Fruit fly (Drosophila melanogaster) whole organism, embryonic: ENCODE measurements around the gene Vps2.
A peak's percentile ranks its signal among the peaks of the same experiment; 100 is the strongest.

ENCODE experiments used
- Abd-B ChIP-seq: fragments of 200-800 bp; sonication (Bioruptor generic); optimal IDR thresholded peaks from 2 replicates; lab custom pipeline; 2018; ENCODE audit warnings: missing biosample characterization, mild to moderate bottlenecking, missing genetic modification characterization, moderate library complexity
- Awh ChIP-seq: fragments of 200-800 bp; sonication (Bioruptor generic); IDR thresholded peaks from 2 replicates; pipeline ENCODE4, ENCODE4 v1.3.6; 2022; ENCODE audit warnings: missing biosample characterization, missing genetic modification characterization
- Bdp1 ChIP-seq: fragments of 200-800 bp; sonication (Bioruptor generic); optimal IDR thresholded peaks from 3 replicates; lab custom pipeline; 2016; ENCODE audit warnings: missing biosample characterization, missing genetic modification characterization
- CG10267 ChIP-seq: fragments of 200-800 bp; sonication (Bioruptor generic); optimal IDR thresholded peaks from 2 replicates; lab custom pipeline; 2018; ENCODE audit warnings: missing biosample characterization, mild to moderate bottlenecking, missing genetic modification characterization, moderate library complexity
- CG11723 ChIP-seq: fragments of 200-800 bp; sonication (Bioruptor generic); optimal IDR thresholded peaks from 2 replicates; lab custom pipeline; 2017; ENCODE audit warnings: missing biosample characterization, mild to moderate bottlenecking, missing genetic modification characterization
- CG12219 ChIP-seq: fragments of 200-800 bp; sonication (Bioruptor generic); optimal IDR thresholded peaks from 3 replicates; lab custom pipeline; 2018; ENCODE audit warnings: missing biosample characterization, mild to moderate bottlenecking, missing genetic modification characterization
- CG12942 ChIP-seq: fragments of 200-800 bp; sonication (Bioruptor generic); optimal IDR thresholded peaks from 3 replicates; lab custom pipeline; 2016; ENCODE audit warnings: missing biosample characterization, missing genetic modification characterization
- CG14965 ChIP-seq: fragments of 200-800 bp; sonication (Bioruptor generic); optimal IDR thresholded peaks from 2 replicates; lab custom pipeline; 2016; ENCODE audit warnings: missing biosample characterization, missing genetic modification characterization, borderline replicate concordance
- CG1529 ChIP-seq: fragments of 200-800 bp; sonication (Bioruptor generic); optimal IDR thresholded peaks from 3 replicates; lab custom pipeline; 2018; ENCODE audit warnings: missing biosample characterization, missing genetic modification characterization
- CG16815 ChIP-seq: fragments of 200-800 bp; sonication (Bioruptor generic); optimal IDR thresholded peaks from 3 replicates; lab custom pipeline; 2017; ENCODE audit warnings: missing biosample characterization, mild to moderate bottlenecking, missing genetic modification characterization
- CG17328 ChIP-seq: fragments of 200-800 bp; sonication (Bioruptor generic); IDR thresholded peaks from 2 replicates; pipeline ENCODE4 v1.3.6; 2022; ENCODE audit warnings: missing biosample characterization, missing genetic modification characterization
- CG32767 ChIP-seq: fragments of 200-800 bp; sonication (Bioruptor generic); IDR thresholded peaks from 2 replicates; pipeline ENCODE4 v1.3.6; 2022; ENCODE audit warnings: missing biosample characterization, missing genetic modification characterization
- CG6175 ChIP-seq: fragments of 200-800 bp; sonication (Bioruptor generic); IDR thresholded peaks from 3 replicates; pipeline ENCODE4 v1.3.6; 2022; ENCODE audit warnings: missing biosample characterization, missing genetic modification characterization
- CG6765 ChIP-seq: fragments of 200-800 bp; sonication (Bioruptor generic); optimal IDR thresholded peaks from 3 replicates; lab custom pipeline; 2017; ENCODE audit warnings: missing biosample characterization, mild to moderate bottlenecking, missing genetic modification characterization
- CG6813 ChIP-seq: fragments of 200-800 bp; sonication (Bioruptor generic); optimal IDR thresholded peaks from 2 replicates; lab custom pipeline; 2017; ENCODE audit warnings: missing biosample characterization, missing genetic modification characterization, mild to moderate bottlenecking, moderate library complexity, missing genetic modification reagents
- CG7271 ChIP-seq: fragments of 200-800 bp; sonication (Bioruptor generic); optimal IDR thresholded peaks from 2 replicates; lab custom pipeline; 2018; ENCODE audit warnings: missing biosample characterization, mild to moderate bottlenecking, missing genetic modification characterization, moderate library complexity
- CG8944 ChIP-seq: fragments of 200-800 bp; sonication (Bioruptor generic); optimal IDR thresholded peaks from 3 replicates; lab custom pipeline; 2016; ENCODE audit warnings: missing biosample characterization, missing genetic modification characterization
- CG9727 ChIP-seq: fragments of 200-800 bp; sonication (Bioruptor generic); optimal IDR thresholded peaks from 3 replicates; lab custom pipeline; 2017; ENCODE audit warnings: missing biosample characterization, mild to moderate bottlenecking, missing genetic modification characterization
- CHES-1-like ChIP-seq: fragments of 200-800 bp; sonication (Bioruptor generic); optimal IDR thresholded peaks from 2 replicates; lab custom pipeline; 2016; ENCODE audit warnings: missing biosample characterization, missing genetic modification characterization
- Eip74EF ChIP-seq, 2 experiments: fragments of 200-800 bp in 1 of 2; fragments of >200 bp in 1 of 2; sonication (Bioruptor generic) in 1 of 2; optimal IDR thresholded peaks; 2 replicates each; lab custom pipeline; 2017 to 2019; ENCODE audit warnings: missing biosample characterization in 2 of 2, missing genetic modification characterization in 2 of 2, mild to moderate bottlenecking in 1 of 2, moderate library complexity in 1 of 2
- Elba2 ChIP-seq: fragments of 200-800 bp; sonication (Bioruptor generic); optimal IDR thresholded peaks from 3 replicates; lab custom pipeline; 2016; ENCODE audit warnings: missing biosample characterization, missing genetic modification characterization
- Gug ChIP-seq: fragments of 200-800 bp; sonication (Bioruptor generic); IDR thresholded peaks from 4 replicates; pipeline ENCODE4 v1.3.6; 2022; ENCODE audit warnings: missing biosample characterization, missing genetic modification characterization
- H15 ChIP-seq: fragments of 200-800 bp; sonication (Bioruptor generic); IDR thresholded peaks from 3 replicates; pipeline ENCODE4 v1.3.6; 2022; ENCODE audit warnings: missing biosample characterization, missing genetic modification characterization
- HLH4C ChIP-seq: fragments of 200-800 bp; sonication (Bioruptor generic); IDR thresholded peaks from 3 replicates; pipeline ENCODE4 v1.3.6; 2022; ENCODE audit warnings: missing biosample characterization, missing genetic modification characterization; ENCODE audit not compliant: partially characterized antibody
- Hey ChIP-seq: fragments of 200-800 bp; sonication (Bioruptor generic); optimal IDR thresholded peaks from 3 replicates; lab custom pipeline; 2018; ENCODE audit warnings: missing biosample characterization, mild to moderate bottlenecking, missing genetic modification characterization
- Hr51 ChIP-seq, 2 experiments: fragments of 200-800 bp; sonication (Bioruptor generic); optimal IDR thresholded peaks; 2 replicates in 1 of 2; 3 replicates in 1 of 2; lab custom pipeline; 2016 to 2018; ENCODE audit warnings: missing biosample characterization in 2 of 2, missing genetic modification characterization in 2 of 2, mild to moderate bottlenecking in 1 of 2, moderate library complexity in 1 of 2
- Jarid2 ChIP-seq: fragments of 200-800 bp; sonication (Bioruptor generic); optimal IDR thresholded peaks from 3 replicates; lab custom pipeline; 2017; ENCODE audit warnings: mild to moderate bottlenecking, missing biosample characterization, missing genetic modification reagents, missing genetic modification characterization
- MTF-1 ChIP-seq: fragments of 200-800 bp; sonication (Bioruptor generic); optimal IDR thresholded peaks from 2 replicates; lab custom pipeline; 2018; ENCODE audit warnings: missing biosample characterization, mild to moderate bottlenecking, missing genetic modification characterization, borderline replicate concordance
- Mes4 ChIP-seq: fragments of 200-800 bp; sonication (Bioruptor generic); optimal IDR thresholded peaks from 2 replicates; lab custom pipeline; 2016; ENCODE audit warnings: missing biosample characterization, missing genetic modification characterization
- Sin3A ChIP-seq: fragments of >200 bp; optimal IDR thresholded peaks from 2 replicates; lab custom pipeline; 2018
- Ssrp ChIP-seq: fragments of 200-800 bp; sonication (Bioruptor generic); optimal IDR thresholded peaks from 2 replicates; lab custom pipeline; 2018; ENCODE audit warnings: missing biosample characterization, mild to moderate bottlenecking, missing genetic modification characterization, moderate library complexity
- TFAM ChIP-seq: fragments of 200-800 bp; sonication (Bioruptor generic); optimal IDR thresholded peaks from 2 replicates; lab custom pipeline; 2017; ENCODE audit warnings: missing biosample characterization, missing genetic modification characterization, inconsistent platforms
- Xbp1 ChIP-seq: fragments of 200-800 bp; sonication (Bioruptor generic); optimal IDR thresholded peaks from 3 replicates; lab custom pipeline; 2016; ENCODE audit warnings: missing biosample characterization, mild to moderate bottlenecking, missing genetic modification characterization
- YL-1 ChIP-seq: fragments of 200-800 bp; sonication (Bioruptor generic); optimal IDR thresholded peaks from 3 replicates; lab custom pipeline; 2017; ENCODE audit warnings: missing biosample characterization, mild to moderate bottlenecking, missing genetic modification characterization
- abd-A ChIP-seq: fragments of 200-800 bp; sonication (Bioruptor generic); optimal IDR thresholded peaks from 3 replicates; lab custom pipeline; 2019; ENCODE audit warnings: missing biosample characterization, mild to moderate bottlenecking, missing genetic modification characterization, moderate library complexity
- aop ChIP-seq: fragments of 200-800 bp; sonication (Bioruptor generic); IDR thresholded peaks from 2 replicates; pipeline ENCODE4 v1.3.6; 2022; ENCODE audit warnings: missing biosample characterization, missing genetic modification characterization
- ase ChIP-seq: fragments of 200-800 bp; sonication (Bioruptor generic); IDR thresholded peaks from 3 replicates; pipeline ENCODE4 v1.3.6; 2022; ENCODE audit warnings: missing biosample characterization, missing genetic modification characterization
- croc ChIP-seq: fragments of 200-800 bp; sonication (Bioruptor generic); conservative IDR thresholded peaks from 3 replicates; pipeline ENCODE4 v1.3.6; 2022; ENCODE audit warnings: missing biosample characterization, missing genetic modification characterization
- dimm ChIP-seq: fragments of 200-800 bp; sonication (Bioruptor generic); IDR thresholded peaks from 2 replicates; pipeline ENCODE4 v1.3.6; 2022; ENCODE audit warnings: missing biosample characterization, missing genetic modification characterization
- ems ChIP-seq: fragments of 200-800 bp; sonication (Bioruptor generic); optimal IDR thresholded peaks from 3 replicates; lab custom pipeline; 2016; ENCODE audit warnings: missing biosample characterization, missing genetic modification characterization
- her ChIP-seq: fragments of 200-800 bp; sonication (Bioruptor generic); optimal IDR thresholded peaks from 2 replicates; lab custom pipeline; 2016; ENCODE audit warnings: missing biosample characterization, missing genetic modification characterization
- lola ChIP-seq, 3 experiments: fragments of >200 bp in 2 of 3; fragments of 200-800 bp in 1 of 3; sonication (Bioruptor generic) in 1 of 3; optimal IDR thresholded peaks; 2 replicates each; lab custom pipeline; 2017 to 2019; ENCODE audit warnings: missing biosample characterization in 3 of 3, missing genetic modification characterization in 3 of 3, mild to moderate bottlenecking in 1 of 3, moderate library complexity in 1 of 3
- pros ChIP-seq: fragments of 200-800 bp; sonication (Bioruptor generic); optimal IDR thresholded peaks from 3 replicates; lab custom pipeline; 2019; ENCODE audit warnings: missing biosample characterization, mild to moderate bottlenecking, missing genetic modification characterization, moderate library complexity
- sisA ChIP-seq: fragments of 200-800 bp; sonication (Bioruptor generic); IDR thresholded peaks from 2 replicates; pipeline ENCODE4 v1.3.6; 2022; ENCODE audit warnings: missing biosample characterization, missing genetic modification characterization
- slbo ChIP-seq: fragments of 200-800 bp; sonication (Bioruptor generic); IDR thresholded peaks from 2 replicates; pipeline ENCODE4 v1.3.6; 2022; ENCODE audit warnings: missing biosample characterization, missing genetic modification characterization
- tio ChIP-seq: fragments of 200-800 bp; sonication (Bioruptor generic); optimal IDR thresholded peaks from 2 replicates; lab custom pipeline; 2017; ENCODE audit warnings: missing biosample characterization, missing genetic modification characterization, inconsistent platforms
- vvl ChIP-seq: fragments of 200-800 bp; sonication (Bioruptor generic); IDR thresholded peaks from 2 replicates; pipeline ENCODE4 v1.3.6; 2022; ENCODE audit warnings: missing biosample characterization, missing genetic modification characterization
- zfh2 ChIP-seq: fragments of 200-800 bp; sonication (Bioruptor generic); optimal IDR thresholded peaks from 2 replicates; lab custom pipeline; 2016; ENCODE audit warnings: missing biosample characterization, missing genetic modification characterization

Gene Vps2

DNA sequence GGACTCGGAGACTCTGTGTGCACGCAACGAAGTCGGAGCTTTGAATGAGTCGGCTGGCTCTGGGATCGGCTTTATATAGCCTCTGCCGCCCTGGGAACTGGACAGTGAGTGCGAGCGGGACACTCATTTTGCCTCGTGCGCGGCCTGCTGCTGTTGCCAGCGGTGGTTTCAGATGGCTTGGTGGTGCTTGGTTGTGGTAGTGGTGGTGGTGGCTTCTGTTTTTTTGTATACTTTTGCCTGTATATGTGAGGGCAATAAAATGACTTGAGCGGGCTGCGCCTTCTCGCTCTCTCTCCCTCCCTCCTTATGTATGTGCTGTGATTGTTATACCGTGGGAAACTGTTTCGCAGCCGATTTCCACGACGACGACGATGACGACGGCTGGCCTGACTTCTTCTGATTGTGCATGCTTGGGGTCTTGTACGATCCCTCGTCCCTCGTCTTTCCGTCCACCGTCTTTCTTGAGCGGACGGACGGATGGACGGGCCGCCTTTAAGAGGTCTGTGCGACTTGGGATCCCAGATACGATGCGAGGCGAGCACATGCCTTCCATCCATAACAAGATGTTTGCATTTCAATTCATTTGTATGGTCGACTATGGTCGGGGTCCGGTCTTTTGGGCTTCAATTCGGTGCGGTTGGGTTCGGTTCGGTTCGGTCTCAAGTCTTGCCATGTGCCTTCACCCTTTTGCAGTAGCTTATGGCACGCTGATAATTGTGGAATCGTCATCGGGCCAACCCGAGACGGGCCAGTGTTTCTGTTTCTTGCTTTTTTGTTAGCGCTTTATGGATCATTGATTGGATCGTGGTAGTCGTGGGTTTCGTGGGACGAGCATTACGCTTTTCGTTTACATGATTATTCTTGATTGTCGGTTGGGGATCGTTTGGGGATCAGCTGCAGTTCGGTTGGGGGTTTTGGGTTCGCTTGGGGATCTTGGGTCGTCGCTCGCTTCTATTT, 46.4 kb upstream of the Vps2 start (continued):
- TF ChIP-seq MTF-1 (GFP tag; lab: Kevin White, UChicago): peak; percentile 43
- peak in 1 of 2 experiments; percentile 38 for TF ChIP-seq Eip74EF (GFP tag; optimal IDR thresholded peaks at IDR 0.05; lab: Kevin White, UChicago)
- no peak for TF ChIP-seq zfh2 (GFP tag; lab: Kevin White, UChicago)
- TF ChIP-seq CG6813: no peak
- no peak for TF ChIP-seq Hr51 (GFP tag; optimal IDR thresholded peaks at IDR 0.05; lab: Kevin White, UChicago)
- no peak for TF ChIP-seq CG12219
- no peak for TF ChIP-seq TFAM (GFP tag; lab: Kevin White, UChicago)
- no peak for TF ChIP-seq CG14965 (GFP tag; lab: Kevin White, UChicago)
- TF ChIP-seq aop (GFP tag; lab: Robert Waterston, UW): no peak
- TF ChIP-seq CG17328 (GFP tag; lab: Robert Waterston, UW): peak; percentile 38; the same call in 1 of the 2 replicates
- TF ChIP-seq croc: no peak
- no peak for TF ChIP-seq Gug (GFP tag; lab: Robert Waterston, UW)
- TF ChIP-seq slbo (GFP tag; lab: Robert Waterston, UW): no peak
- TF ChIP-seq dimm (GFP tag; lab: Robert Waterston, UW): no peak
- TF ChIP-seq CG6765 (GFP tag; lab: Kevin White, UChicago): no peak
- TF ChIP-seq Mes4 (GFP tag; lab: Kevin White, UChicago): no peak
- TF ChIP-seq CG16815 (GFP tag; lab: Kevin White, UChicago): no peak
- no peak for TF ChIP-seq ems (GFP tag; lab: Kevin White, UChicago)
- 0 out of 3 replicates have a peak, but pooled peaks have one; percentile 49 for TF ChIP-seq CG6175 (GFP tag; lab: Robert Waterston, UW)
- no peak for TF ChIP-seq CG12942 (GFP tag; lab: Kevin White, UChicago)
- peak; percentile 88 for TF ChIP-seq Jarid2 (GFP tag; lab: Kevin White, UChicago)
- no peak for TF ChIP-seq Ssrp (tag; lab: Kevin White, UChicago)
- TF ChIP-seq Hey (tag; lab: Kevin White, UChicago): peak; percentile 68

DNA sequence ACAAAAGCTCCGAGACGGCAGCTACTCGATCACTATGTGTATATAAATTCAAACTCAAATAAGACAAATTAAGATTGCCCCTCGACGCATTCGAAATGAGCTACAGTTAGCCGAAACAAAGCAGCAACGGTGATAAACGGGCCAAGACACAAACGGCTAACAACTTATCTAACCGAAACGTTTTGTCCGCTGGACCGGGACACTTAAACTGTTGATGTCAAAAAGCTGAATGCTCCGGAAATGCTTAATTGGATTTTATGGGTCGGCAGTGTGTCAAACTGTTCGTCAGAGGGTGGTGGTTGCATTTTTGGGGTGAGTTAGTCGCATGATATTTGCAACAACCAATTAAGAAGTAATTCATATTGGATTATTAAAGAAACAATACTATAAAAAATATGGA, 45.3 kb upstream of the Vps2 start:
- TF ChIP-seq CG9727 (GFP tag; lab: Kevin White, UChicago) (no peak), abd-A (peak; percentile 45), HLH4C (no peak), Bdp1 (GFP tag; lab: Kevin White, UChicago) (no peak), CG7271 (tag; lab: Kevin White, UChicago) (no peak), Elba2 (GFP tag; lab: Kevin White, UChicago) (peak; percentile 78), CHES-1-like (no peak), Abd-B (GFP tag; lab: Kevin White, UChicago) (peak; percentile 56), Sin3A (lab: Kevin White, UChicago) (no peak), pros (peak; percentile 34), YL-1 (GFP tag; lab: Kevin White, UChicago) (no peak), CG11723 (GFP tag; lab: Kevin White, UChicago) (no peak), CG10267 (no peak), ase (GFP tag; lab: Robert Waterston, UW) (no peak), Awh (peak; percentile 76), CG1529 (GFP tag; lab: Kevin White, UChicago) (no peak), CG32767 (GFP tag; lab: Robert Waterston, UW) (no peak), H15 (GFP tag; lab: Robert Waterston, UW) (no peak), vvl (GFP tag; lab: Robert Waterston, UW) (0 out of 2 replicates have a peak, but pooled peaks have one; percentile 10), her (GFP tag; lab: Kevin White, UChicago) (no peak), tio (GFP tag; lab: Kevin White, UChicago) (no peak), sisA (no peak), lola (GFP tag; optimal IDR thresholded peaks at IDR 0.05; lab: Kevin White, UChicago) (no peak), Xbp1 (GFP tag; lab: Kevin White, UChicago) (no peak), CG8944 (no peak)
